Worm (Caenorhabditis elegans) whole organism, L3 larva: Measurements from ENCODE around the gene W03A5.1.

Experiments used
- R02D3.7 ChIP-seq: fragments of 150-350 bp; optimal IDR thresholded peaks from 2 replicates; lab custom pipeline; 2014; ENCODE audit warnings: missing biosample characterization, missing genetic modification characterization
- ZK546.5 ChIP-seq: sonication (generic microtip); optimal IDR thresholded peaks from 2 replicates; lab custom pipeline; 2017; ENCODE audit warnings: missing biosample characterization, missing genetic modification characterization
- ceh-82 ChIP-seq: fragments of 150-350 bp; optimal IDR thresholded peaks from 2 replicates; lab custom pipeline; 2014; ENCODE audit warnings: missing biosample characterization, missing genetic modification characterization
- egl-27 ChIP-seq: sonication (generic microtip); optimal IDR thresholded peaks from 4 replicates; lab custom pipeline; 2017; ENCODE audit warnings: missing biosample characterization, missing genetic modification reagents, missing genetic modification characterization
- elt-3 ChIP-seq, 3 experiments: fragments of 150-350 bp in 1 of 3; sonication (generic microtip) in 2 of 3; optimal IDR thresholded peaks; 2 replicates in 2 of 3; 4 replicates in 1 of 3; lab custom pipeline; 2014 to 2017; ENCODE audit warnings: missing biosample characterization in 3 of 3, missing genetic modification characterization in 3 of 3
- fkh-2 ChIP-seq: fragments of 150-350 bp; optimal IDR thresholded peaks from 2 replicates; lab custom pipeline; 2014; ENCODE audit warnings: missing biosample characterization, missing genetic modification reagents, missing genetic modification characterization
- nfya-1 ChIP-seq: sonication (generic microtip); optimal IDR thresholded peaks from 2 replicates; lab custom pipeline; 2017; ENCODE audit warnings: missing genetic modification characterization, mild to moderate bottlenecking, missing compliant biosample characterization, antibody characterized with exemption, moderate library complexity; ENCODE audit not compliant: insufficient read depth
- nhr-11 ChIP-seq: fragments of 150-350 bp; optimal IDR thresholded peaks from 2 replicates; lab custom pipeline; 2014; ENCODE audit warnings: missing biosample characterization, missing genetic modification characterization
- snpc-4 ChIP-seq: fragments of 150-350 bp; optimal IDR thresholded peaks from 2 replicates; lab custom pipeline; 2014; ENCODE audit warnings: missing biosample characterization, missing genetic modification characterization
- unc-39 ChIP-seq: sonication (generic microtip); optimal IDR thresholded peaks from 4 replicates; lab custom pipeline; 2017; ENCODE audit warnings: missing biosample characterization, missing genetic modification characterization
- unc-62 ChIP-seq: fragments of 150-350 bp; sonication (generic microtip); optimal IDR thresholded peaks from 4 replicates; lab custom pipeline; 2014; ENCODE audit warnings: missing biosample characterization, missing genetic modification reagents, missing genetic modification characterization

DNA sequence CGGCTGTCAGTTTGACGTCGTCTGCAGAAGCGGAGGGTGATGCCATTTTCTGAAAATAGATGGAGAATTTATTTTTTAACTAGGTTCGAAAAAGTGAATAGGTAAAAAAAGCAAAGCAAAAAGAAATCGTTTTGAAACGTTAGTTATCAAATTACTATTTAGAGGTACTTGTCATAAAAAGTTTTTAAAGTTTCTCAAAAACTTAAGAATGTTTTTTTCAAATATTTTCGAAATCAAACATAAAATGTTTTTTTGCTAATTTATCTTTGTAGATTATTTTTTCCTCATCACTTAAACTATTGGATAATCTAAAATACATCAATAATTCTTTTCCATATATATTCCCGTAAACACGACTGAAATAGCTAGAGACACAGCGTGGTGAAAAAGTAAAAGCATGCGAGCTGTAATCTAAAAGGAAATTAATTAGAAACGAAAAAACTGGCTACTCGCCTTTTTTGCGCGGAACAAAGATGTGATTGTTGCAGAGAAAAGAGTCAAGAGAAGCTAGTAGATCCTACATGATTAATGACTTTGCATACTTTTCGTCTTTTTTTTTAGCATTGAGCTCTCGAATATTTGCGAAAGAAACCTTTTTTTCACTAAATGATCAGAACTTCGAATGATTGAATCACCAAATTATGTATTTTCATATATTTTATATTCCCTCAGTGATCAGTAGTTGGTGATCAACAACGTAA lies 36.3 kb upstream of the W03A5.1 start, which contains the start of gene szy-2:
- TF ChIP-seq snpc-4 (tag; lab: Kevin White, UChicago), result no peak
- no peak for TF ChIP-seq R02D3.7 (tag; lab: Kevin White, UChicago)
- TF ChIP-seq ZK546.5 (tag; lab: Kevin White, UChicago), result no peak
- TF ChIP-seq ceh-82, result no peak
- TF ChIP-seq fkh-2 (tag; lab: Kevin White, UChicago), result no peak
- TF ChIP-seq nfya-1 (tag; lab: Kevin White, UChicago), result no peak
- no peak for TF ChIP-seq nhr-11
- TF ChIP-seq unc-62, result no peak
- no peak for TF ChIP-seq unc-39 (tag; lab: Kevin White, UChicago)
- TF ChIP-seq elt-3 (tag; optimal IDR thresholded peaks at IDR 0.05; lab: Kevin White, UChicago), result no peak
- no peak for TF ChIP-seq egl-27 (tag; lab: Kevin White, UChicago)
